Worm (Caenorhabditis elegans): Measurements from ENCODE around the gene K11H3.3.

The K11H3.3 gene

ce11 chrIII:9823748-9824147 is 27.9 kb upstream of the K11H3.3 start:
- no peak for TF ChIP-seq ceh-45 (GFP tag; IDR thresholded peaks at IDR 0.05)
- TF ChIP-seq tbx-2 (tag; optimal IDR thresholded peaks at IDR 0.05): no peak
- no peak for TF ChIP-seq ceh-9 (tag; optimal IDR thresholded peaks at IDR 0.05)
- TF ChIP-seq pqm-1 (tag; optimal IDR thresholded peaks at IDR 0.05): no peak
- TF ChIP-seq elt-4 (tag; optimal IDR thresholded peaks at IDR 0.05): no peak
- TF ChIP-seq nhr-11 (tag; optimal IDR thresholded peaks at IDR 0.05): no peak
- no peak for TF ChIP-seq K02D7.2 (tag; optimal IDR thresholded peaks at IDR 0.05)
- TF ChIP-seq nhr-232 (tag; optimal IDR thresholded peaks at IDR 0.05): no peak
- no peak for TF ChIP-seq pros-1 (tag; optimal IDR thresholded peaks at IDR 0.05)
- TF ChIP-seq ceh-48 (tag; optimal IDR thresholded peaks at IDR 0.05): no peak

ce11 chrIII:9824330-9824934 is 27.2 kb upstream of the K11H3.3 start, which contains the start of gene lin-52:
lin-52 (minus strand) TSS chrIII:9824750.
- no peak for TF ChIP-seq ceh-14 (tag; optimal IDR thresholded peaks at IDR 0.05)
- TF ChIP-seq unc-55 (GFP tag; optimal IDR thresholded peaks at IDR 0.05): no peak
- TF ChIP-seq eyg-1 (tag; optimal IDR thresholded peaks at IDR 0.05): no peak
- no peak for TF ChIP-seq hlh-13 (GFP tag; optimal IDR thresholded peaks at IDR 0.05)
- no peak for TF ChIP-seq Y22D7AL.16 (tag; optimal IDR thresholded peaks at IDR 0.05)
- TF ChIP-seq fkh-10 (GFP tag; optimal IDR thresholded peaks at IDR 0.05): no peak
- TF ChIP-seq ceh-22 (tag; optimal IDR thresholded peaks at IDR 0.05): no peak
- no peak for TF ChIP-seq dve-1 (tag; optimal IDR thresholded peaks at IDR 0.05)
- TF ChIP-seq ceh-48 (tag; optimal IDR thresholded peaks at IDR 0.05): no peak
- no peak for TF ChIP-seq npax-4 (tag; optimal IDR thresholded peaks at IDR 0.05)
- no peak for TF ChIP-seq ztf-16 (tag; optimal IDR thresholded peaks at IDR 0.05)
- no peak for TF ChIP-seq ets-4 (tag; optimal IDR thresholded peaks at IDR 0.05)
- TF ChIP-seq tbx-2 (tag; optimal IDR thresholded peaks at IDR 0.05): no peak
- no peak for TF ChIP-seq K02D7.2 (tag; optimal IDR thresholded peaks at IDR 0.05)
- TF ChIP-seq hlh-30 (tag; optimal IDR thresholded peaks at IDR 0.05; ENCODE audit: insufficient read depth): no peak
- no peak for TF ChIP-seq hlh-8 (tag; optimal IDR thresholded peaks at IDR 0.05)
- TF ChIP-seq tbx-7 (tag; optimal IDR thresholded peaks at IDR 0.05): no peak

- TF ChIP-seq tbx-2 (tag; optimal IDR thresholded peaks at IDR 0.05) (peak; percentile 14), unc-3 (GFP tag; conservative IDR thresholded peaks at IDR 0.05) (no peak), unc-3 (tag; optimal IDR thresholded peaks at IDR 0.05) (no peak), sox-2 (GFP tag; IDR thresholded peaks at IDR 0.05) (no peak)
These were observed 26.4 kb upstream of the K11H3.3 start, which contains the start of gene ZK632.9 for ce11 chrIII:9825073-9825828. ZK632.9 (minus strand) TSS chrIII:9825432.

ce11 chrIII:9826005-9826404 is 25.6 kb upstream of the K11H3.3 start:
- no peak for TF ChIP-seq ztf-16 (tag; optimal IDR thresholded peaks at IDR 0.05)
- no peak for TF ChIP-seq ceh-22 (tag; optimal IDR thresholded peaks at IDR 0.05)
- TF ChIP-seq fkh-10 (GFP tag; optimal IDR thresholded peaks at IDR 0.05): no peak
- no peak for TF ChIP-seq hlh-15 (tag; optimal IDR thresholded peaks at IDR 0.05)
- no peak for TF ChIP-seq pha-2 (tag; optimal IDR thresholded peaks at IDR 0.05)
- no peak for TF ChIP-seq elt-4 (tag; optimal IDR thresholded peaks at IDR 0.05)
- no peak for TF ChIP-seq pqm-1 (tag; optimal IDR thresholded peaks at IDR 0.05)
- TF ChIP-seq nfya-1 (tag; optimal IDR thresholded peaks at IDR 0.05): peak; percentile 3
- no peak for TF ChIP-seq ttx-3 (tag; optimal IDR thresholded peaks at IDR 0.05)
- no peak for TF ChIP-seq fkh-6 (tag; optimal IDR thresholded peaks at IDR 0.05)
- no peak for TF ChIP-seq npax-4 (tag; optimal IDR thresholded peaks at IDR 0.05)
- no peak for TF ChIP-seq K02D7.2 (tag; optimal IDR thresholded peaks at IDR 0.05)
- TF ChIP-seq odd-2 (tag; optimal IDR thresholded peaks at IDR 0.05): no peak
- no peak for TF ChIP-seq hlh-8 (tag; optimal IDR thresholded peaks at IDR 0.05)
- peak; percentile 55 for TF ChIP-seq hlh-30 (tag; optimal IDR thresholded peaks at IDR 0.05; ENCODE audit: insufficient read depth)
- no peak for TF ChIP-seq ceh-34 (tag; optimal IDR thresholded peaks at IDR 0.05)
- TF ChIP-seq T23F11.4 (GFP tag; optimal IDR thresholded peaks at IDR 0.05): no peak

All from whole organism, late embryonic.